Worm (Caenorhabditis elegans): ENCODE data around the gene cpsf-4.

DNA sequence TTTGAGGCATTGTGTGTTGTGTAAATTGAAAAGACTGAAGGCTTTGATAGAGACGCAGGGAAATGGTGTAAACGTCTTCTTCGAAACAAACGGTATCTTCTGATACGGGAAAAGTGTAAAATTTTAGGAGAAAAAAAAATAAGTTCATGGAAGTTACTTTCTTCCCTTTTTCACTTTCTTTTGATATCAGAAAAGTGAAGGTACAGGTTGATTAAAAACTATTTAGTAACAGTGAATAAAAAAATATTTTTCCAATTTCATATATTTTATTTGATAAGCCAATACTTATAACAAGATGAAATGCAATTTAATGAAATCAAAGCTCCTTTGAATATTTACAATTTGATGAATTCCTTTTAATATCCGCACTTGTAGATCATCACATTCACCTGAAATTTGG lies 17.1 kb upstream of the cpsf-4 start, which contains the start of gene col-129:
- TF ChIP-seq ztf-4 (tag; optimal IDR thresholded peaks at IDR 0.05) (no peak), lsy-2 (tag; optimal IDR thresholded peaks at IDR 0.05) (no peak), zag-1 (tag; optimal IDR thresholded peaks at IDR 0.05) (no peak)

Data from whole organism, L2 larva.